Worm (Caenorhabditis elegans) whole organism, L2 larva: ENCODE data around the gene cutl-27.

Source experiments
- ama-1 ChIP-seq: fragments of 150-350 bp; optimal IDR thresholded peaks from 2 replicates; lab custom pipeline; 2018; ENCODE audit warnings: inconsistent platforms
- elt-3 ChIP-seq: sonication (generic microtip); optimal IDR thresholded peaks from 2 replicates; lab custom pipeline; 2017; ENCODE audit warnings: missing biosample characterization, missing genetic modification characterization
- fos-1 ChIP-seq: fragments of 150-350 bp; optimal IDR thresholded peaks from 2 replicates; lab custom pipeline; 2014; ENCODE audit warnings: missing biosample characterization, missing genetic modification characterization
- lin-13 ChIP-seq: fragments of 150-350 bp; optimal IDR thresholded peaks from 2 replicates; lab custom pipeline; 2014; ENCODE audit warnings: missing biosample characterization, missing genetic modification reagents, missing genetic modification characterization
- lin-39 ChIP-seq: fragments of 150-350 bp; optimal IDR thresholded peaks from 2 replicates; lab custom pipeline; 2014; ENCODE audit warnings: missing biosample characterization, missing genetic modification reagents, missing genetic modification characterization
- mab-5 ChIP-seq: fragments of 150-350 bp; optimal IDR thresholded peaks from 2 replicates; lab custom pipeline; 2014; ENCODE audit warnings: missing biosample characterization, missing genetic modification characterization
- mdl-1 ChIP-seq, 2 experiments: fragments of 150-350 bp in 1 of 2; sonication (generic microtip) in 1 of 2; optimal IDR thresholded peaks; 2 replicates each; lab custom pipeline; 2017; ENCODE audit warnings: missing biosample characterization in 2 of 2, missing genetic modification characterization in 2 of 2
- nhr-12 ChIP-seq: fragments of 150-350 bp; optimal IDR thresholded peaks from 2 replicates; lab custom pipeline; 2014; ENCODE audit warnings: missing biosample characterization, missing genetic modification characterization
- nhr-237 ChIP-seq: fragments of 150-350 bp; optimal IDR thresholded peaks from 2 replicates; lab custom pipeline; 2014; ENCODE audit warnings: missing biosample characterization, missing genetic modification characterization
- nhr-77 ChIP-seq: fragments of 150-350 bp; optimal IDR thresholded peaks from 2 replicates; lab custom pipeline; 2014; ENCODE audit warnings: missing biosample characterization, missing genetic modification characterization
- unc-62 ChIP-seq: fragments of 150-350 bp; optimal IDR thresholded peaks from 2 replicates; lab custom pipeline; 2014; ENCODE audit warnings: missing biosample characterization, missing genetic modification reagents, missing genetic modification characterization
- zag-1 ChIP-seq: fragments of 150-350 bp; optimal IDR thresholded peaks from 2 replicates; lab custom pipeline; 2014; ENCODE audit warnings: missing biosample characterization, missing genetic modification characterization
- ztf-4 ChIP-seq: fragments of 150-350 bp; optimal IDR thresholded peaks from 2 replicates; lab custom pipeline; 2014; ENCODE audit warnings: missing biosample characterization, missing genetic modification characterization

DNA sequence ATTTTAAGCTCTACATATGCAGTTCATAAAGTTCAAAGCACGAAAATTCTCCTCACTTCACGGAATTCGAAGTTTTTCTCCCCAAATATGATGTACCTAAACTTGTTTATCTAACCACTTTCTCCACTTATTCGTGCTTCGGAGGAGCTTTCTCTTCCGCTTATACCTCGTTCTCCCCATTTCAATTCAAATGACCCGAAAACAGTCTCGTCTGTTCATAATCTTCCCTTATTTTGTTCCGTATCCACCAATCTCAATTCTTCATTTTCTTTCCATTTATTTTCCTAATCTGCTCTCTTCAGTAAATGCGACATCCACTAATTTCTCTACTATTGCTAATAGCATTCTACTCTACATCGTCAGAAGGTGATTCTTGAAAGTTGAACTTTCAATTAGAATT lies 7.0 kb downstream of the cutl-27 start, which contains the start of gene let-653:
- TF ChIP-seq lin-13, result no peak
- TF ChIP-seq mdl-1 (tag; optimal IDR thresholded peaks at IDR 0.05; lab: Kevin White, UChicago), result no peak
- TF ChIP-seq nhr-12 (tag; lab: Kevin White, UChicago), result no peak
- TF ChIP-seq fos-1 (tag; lab: Kevin White, UChicago), result no peak
- TF ChIP-seq zag-1 (tag; lab: Kevin White, UChicago), result no peak
- TF ChIP-seq lin-39 (tag; lab: Kevin White, UChicago), result no peak
- no peak for TF ChIP-seq nhr-237 (tag; lab: Kevin White, UChicago)
- no peak for TF ChIP-seq mab-5 (tag; lab: Kevin White, UChicago)
- TF ChIP-seq nhr-77 (tag; lab: Kevin White, UChicago), result no peak
- TF ChIP-seq unc-62 (GFP tag; lab: Kevin White, UChicago), result no peak
- TF ChIP-seq elt-3, result no peak
- TF ChIP-seq ama-1, result no peak
- TF ChIP-seq ztf-4, result no peak
